Worm (Caenorhabditis elegans) whole organism, midembryonic: ENCODE measurements around the gene srm-3.

Experiments used
- T22C8.4 ChIP-seq: fragments of 200-800 bp; sonication (Bioruptor generic); IDR thresholded peaks from 2 replicates; pipeline ENCODE4 v1.3.6; 2022; ENCODE audit warnings: missing genetic modification characterization, missing compliant biosample characterization
- cog-1 ChIP-seq: sonication (generic microtip); optimal IDR thresholded peaks from 2 replicates; lab custom pipeline; 2016; ENCODE audit warnings: missing genetic modification characterization, missing compliant biosample characterization
- flt-1 ChIP-seq: fragments of 200-800 bp; sonication (Bioruptor generic); IDR thresholded peaks from 2 replicates; pipeline ENCODE4 v1.3.6; 2022; ENCODE audit warnings: missing genetic modification characterization, missing compliant biosample characterization
- klf-2 ChIP-seq: fragments of 200-800 bp; sonication (Bioruptor generic); conservative IDR thresholded peaks from 2 replicates; pipeline ENCODE4 v1.3.6; 2022; ENCODE audit warnings: missing genetic modification reagents, missing genetic modification characterization, missing compliant biosample characterization
- med-1 ChIP-seq: sonication (generic microtip); optimal IDR thresholded peaks from 2 replicates; lab custom pipeline; 2017; ENCODE audit warnings: missing genetic modification characterization, mild to moderate bottlenecking, missing compliant biosample characterization, antibody characterized with exemption, missing genetic modification reagents; ENCODE audit not compliant: insufficient read depth
- ref-1 ChIP-seq: fragments of 200-800 bp; sonication (Bioruptor generic); conservative IDR thresholded peaks from 2 replicates; pipeline ENCODE4 v1.3.6; 2022; ENCODE audit warnings: missing genetic modification reagents, missing genetic modification characterization, missing compliant biosample characterization
- tab-1 ChIP-seq: fragments of 200-800 bp; sonication (Bioruptor generic); IDR thresholded peaks from 2 replicates; pipeline ENCODE4 v1.3.6; 2022; ENCODE audit warnings: missing genetic modification characterization, missing compliant biosample characterization
- ztf-23 ChIP-seq: fragments of 200-800 bp; sonication (Bioruptor generic); IDR thresholded peaks from 2 replicates; pipeline ENCODE4 v1.3.6; 2022; ENCODE audit warnings: missing genetic modification reagents, missing genetic modification characterization, missing compliant biosample characterization
- ztf-29 ChIP-seq: fragments of 200-800 bp; sonication (Bioruptor generic); IDR thresholded peaks from 2 replicates; pipeline ENCODE4 v1.3.6; 2022; ENCODE audit warnings: missing genetic modification reagents, missing genetic modification characterization, missing compliant biosample characterization

DNA sequence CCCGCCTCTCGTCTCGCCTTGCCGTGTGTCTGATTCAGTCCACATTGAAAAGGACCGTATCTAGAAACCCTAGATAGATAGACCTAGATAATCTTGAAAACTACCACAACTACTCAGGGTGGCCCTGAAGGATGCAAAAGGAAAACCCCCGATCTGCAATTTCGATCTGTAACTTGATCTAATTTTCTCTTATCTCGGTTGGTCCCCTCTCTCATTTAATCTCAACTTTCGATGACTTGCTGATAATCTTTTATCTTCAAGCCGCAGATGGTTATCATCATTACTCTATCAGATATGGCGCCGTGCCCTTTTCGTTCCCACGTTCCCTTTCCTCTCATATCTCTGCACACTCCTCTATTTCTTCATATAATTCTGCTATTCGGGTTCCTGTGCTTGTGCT lies 33.3 kb upstream of the srm-3 start:
- TF ChIP-seq klf-2 (no peak), flt-1 (GFP tag; lab: Robert Waterston, UW) (no peak), T22C8.4 (GFP tag; lab: Robert Waterston, UW) (no peak), med-1 (GFP tag; lab: Kevin White, UChicago) (no peak), cog-1 (tag; lab: Kevin White, UChicago) (no peak), ref-1 (GFP tag; lab: Robert Waterston, UW) (no peak), ztf-29 (no peak), tab-1 (no peak), ztf-23 (GFP tag; lab: Robert Waterston, UW) (no peak)
